Worm (Caenorhabditis elegans) whole organism, L3 larva: Measurements from ENCODE around the gene pab-2.

Experiments used
- ama-1 ChIP-seq: fragments of 150-350 bp; optimal IDR thresholded peaks from 2 replicates; lab custom pipeline; 2018
- ceh-28 ChIP-seq: fragments of 150-350 bp; optimal IDR thresholded peaks from 2 replicates; lab custom pipeline; 2014; ENCODE audit warnings: missing biosample characterization, missing genetic modification reagents, missing genetic modification characterization
- ceh-82 ChIP-seq: fragments of 150-350 bp; optimal IDR thresholded peaks from 2 replicates; lab custom pipeline; 2014; ENCODE audit warnings: missing biosample characterization, missing genetic modification characterization
- fkh-10 ChIP-seq: sonication (generic microtip); optimal IDR thresholded peaks from 2 replicates; lab custom pipeline; 2017; ENCODE audit warnings: missing biosample characterization, missing genetic modification reagents, missing genetic modification characterization
- fos-1 ChIP-seq: fragments of 150-350 bp; optimal IDR thresholded peaks from 2 replicates; lab custom pipeline; 2014; ENCODE audit warnings: missing biosample characterization, missing genetic modification characterization
- nhr-12 ChIP-seq: fragments of 150-350 bp; optimal IDR thresholded peaks from 2 replicates; lab custom pipeline; 2014; ENCODE audit warnings: missing biosample characterization, missing genetic modification characterization
- nhr-237 ChIP-seq: fragments of 150-350 bp; optimal IDR thresholded peaks from 2 replicates; lab custom pipeline; 2014; ENCODE audit warnings: missing biosample characterization, missing genetic modification characterization
- nhr-76 ChIP-seq: fragments of 150-350 bp; sonication (generic microtip); optimal IDR thresholded peaks from 5 replicates; lab custom pipeline; 2014; ENCODE audit warnings: missing biosample characterization, missing genetic modification characterization
- pqm-1 ChIP-seq: fragments of 150-350 bp; optimal IDR thresholded peaks from 2 replicates; lab custom pipeline; 2017; ENCODE audit warnings: missing biosample characterization, missing genetic modification characterization, inconsistent platforms
- zag-1 ChIP-seq: fragments of 150-350 bp; optimal IDR thresholded peaks from 2 replicates; lab custom pipeline; 2014; ENCODE audit warnings: missing biosample characterization, missing genetic modification characterization
- ztf-11 ChIP-seq: fragments of 150-350 bp; optimal IDR thresholded peaks from 2 replicates; lab custom pipeline; 2014; ENCODE audit warnings: missing biosample characterization, missing genetic modification characterization

- TF ChIP-seq fos-1 (tag; lab: Kevin White, UChicago) (no peak), nhr-12 (tag; lab: Kevin White, UChicago) (no peak), fkh-10 (GFP tag; lab: Kevin White, UChicago) (no peak), nhr-76 (tag; lab: Kevin White, UChicago) (no peak), ceh-82 (tag; lab: Kevin White, UChicago) (no peak), ama-1 (lab: Kevin White, UChicago) (no peak), zag-1 (tag; lab: Kevin White, UChicago) (no peak), ceh-28 (tag; lab: Kevin White, UChicago) (no peak), pqm-1 (tag; lab: Kevin White, UChicago) (no peak), ztf-11 (tag; lab: Kevin White, UChicago) (no peak), nhr-237 (tag; lab: Kevin White, UChicago) (no peak)
Observed at ce11 chrX:13530015-13530778, 3.0 kb upstream of the pab-2 start.
